Worm (Caenorhabditis elegans): ENCODE data around the gene E02H1.1.

E02H1.1 gene

DNA sequence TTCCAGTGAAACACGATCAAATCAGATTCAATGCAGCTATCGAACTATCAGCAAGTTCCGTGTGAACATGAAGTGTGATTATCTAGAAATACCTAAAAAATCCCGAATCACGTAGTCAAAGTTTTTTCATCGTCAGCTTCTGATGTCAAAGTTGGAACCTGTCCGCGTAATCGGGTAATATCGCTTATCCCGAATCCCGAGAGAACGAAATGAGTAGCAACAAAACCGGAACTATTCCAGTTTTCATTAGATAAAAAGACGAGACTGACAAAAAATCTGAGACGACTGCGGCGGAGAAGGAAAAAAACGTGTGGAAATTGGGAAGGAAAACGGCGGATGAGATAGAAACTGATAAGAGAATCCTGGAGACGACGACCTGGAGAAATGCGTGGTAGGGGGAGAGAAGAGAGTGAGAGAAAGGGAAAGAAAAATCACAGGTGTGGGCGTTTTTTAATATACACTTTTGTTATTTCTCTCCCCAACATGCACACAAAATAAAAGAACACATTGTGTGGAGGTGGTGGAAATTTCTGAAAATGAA, 29.1 kb upstream of the E02H1.1 start:
- no peak for TF ChIP-seq tlp-1 (tag; optimal IDR thresholded peaks at IDR 0.05)
- no peak for TF ChIP-seq xbp-1 (tag; optimal IDR thresholded peaks at IDR 0.05)
- no peak for TF ChIP-seq unc-62 (GFP tag; optimal IDR thresholded peaks at IDR 0.05)
- TF ChIP-seq ama-1 (optimal IDR thresholded peaks at IDR 0.05), result no peak
- TF ChIP-seq rnt-1 (tag; optimal IDR thresholded peaks at IDR 0.05), result peak; percentile 29
- TF ChIP-seq nhr-11 (tag; optimal IDR thresholded peaks at IDR 0.05), result no peak
- no peak for TF ChIP-seq efl-3 (GFP tag; optimal IDR thresholded peaks at IDR 0.05)
- TF ChIP-seq aly-2 (tag; optimal IDR thresholded peaks at IDR 0.05), result no peak
- peak; percentile 88 for TF ChIP-seq blmp-1 (tag; optimal IDR thresholded peaks at IDR 0.05)
- TF ChIP-seq nhr-237 (tag; optimal IDR thresholded peaks at IDR 0.05), result no peak
- TF ChIP-seq elt-3 (tag; optimal IDR thresholded peaks at IDR 0.05), result no peak
- TF ChIP-seq ceh-88 (GFP tag; IDR thresholded peaks at IDR 0.05), result no peak
- no peak for TF ChIP-seq jun-1 (tag; optimal IDR thresholded peaks at IDR 0.05)
- no peak for TF ChIP-seq snu-23 (GFP tag; optimal IDR thresholded peaks at IDR 0.05)
- no peak for TF ChIP-seq fkh-10 (GFP tag; optimal IDR thresholded peaks at IDR 0.05)
- no peak for TF ChIP-seq lin-14 (GFP tag; optimal IDR thresholded peaks at IDR 0.05)
- peak; percentile 11 for TF ChIP-seq skn-1 (tag; optimal IDR thresholded peaks at IDR 0.05)

ce11 chrII:9619402-9619862, 28.5 kb upstream of the E02H1.1 start:
- TF ChIP-seq snu-23 (GFP tag; optimal IDR thresholded peaks at IDR 0.05) (peak; percentile 79), Y116A8C.19 (tag; optimal IDR thresholded peaks at IDR 0.05; ENCODE audit: borderline replicate concordance) (no peak), mef-2 (tag; optimal IDR thresholded peaks at IDR 0.05) (no peak), ceh-8 (GFP tag; optimal IDR thresholded peaks at IDR 0.05) (no peak), ceh-82 (tag; optimal IDR thresholded peaks at IDR 0.05) (peak in 2 of 3 experiments; percentile 18 to 35), nhr-28 (tag; optimal IDR thresholded peaks at IDR 0.05) (no peak), pqm-1 (tag; optimal IDR thresholded peaks at IDR 0.05) (no peak), unc-98 (GFP tag; IDR thresholded peaks at IDR 0.05) (no peak), zip-4 (GFP tag; optimal IDR thresholded peaks at IDR 0.05) (no peak), pax-3 (tag; optimal IDR thresholded peaks at IDR 0.05) (no peak), fkh-8 (tag; optimal IDR thresholded peaks at IDR 0.05) (no peak), fos-1 (tag; optimal IDR thresholded peaks at IDR 0.05) (no peak), skn-1 (tag; optimal IDR thresholded peaks at IDR 0.05) (peak; percentile 32), nhr-47 (tag; optimal IDR thresholded peaks at IDR 0.05) (peak; percentile 17), aha-1 (tag; optimal IDR thresholded peaks at IDR 0.05) (no peak), ces-1 (GFP tag; optimal IDR thresholded peaks at IDR 0.05) (no peak), lin-14 (GFP tag; optimal IDR thresholded peaks at IDR 0.05) (peak; percentile 87), ceh-88 (GFP tag; IDR thresholded peaks at IDR 0.05) (no peak), snpc-4 (tag; optimal IDR thresholded peaks at IDR 0.05) (no peak), fkh-4 (tag; optimal IDR thresholded peaks at IDR 0.05; ENCODE audit: borderline replicate concordance) (no peak), elt-3 (tag; optimal IDR thresholded peaks at IDR 0.05) (peak in 5 of 6 experiments; percentile 23 to 79 (median 64)), nhr-20 (tag; optimal IDR thresholded peaks at IDR 0.05) (peak; percentile 72), unc-130 (tag; optimal IDR thresholded peaks at IDR 0.05) (peak; percentile 59), nhr-19 (GFP tag; conservative IDR thresholded peaks at IDR 0.05) (peak; percentile 61), egl-13 (tag; optimal IDR thresholded peaks at IDR 0.05) (no peak), dpl-1 (GFP tag; optimal IDR thresholded peaks at IDR 0.05) (peak in 1 of 3 experiments; percentile 17), egl-27 (tag; optimal IDR thresholded peaks at IDR 0.05) (peak; percentile 2 to 38), lin-15B (tag; optimal IDR thresholded peaks at IDR 0.05) (no peak), unc-62 (GFP tag; optimal IDR thresholded peaks at IDR 0.05) (no peak), lin-35 (GFP tag; optimal IDR thresholded peaks at IDR 0.05) (peak; percentile 4 to 64), F16B12.6 (tag; optimal IDR thresholded peaks at IDR 0.05) (no peak), nhr-90 (tag; optimal IDR thresholded peaks at IDR 0.05; ENCODE audit: poor library complexity) (peak; percentile 72), hlh-17 (GFP tag; optimal IDR thresholded peaks at IDR 0.05; ENCODE audit: borderline replicate concordance) (no peak), nhr-71 (tag; optimal IDR thresholded peaks at IDR 0.05) (peak; percentile 80), nhr-85 (tag) (peak; percentile 87), efl-1 (optimal IDR thresholded peaks at IDR 0.05) (peak; percentile 33 to 43), efl-1 (GFP tag; optimal IDR thresholded peaks at IDR 0.05 in 1 of 2) (no peak), ceh-63 (GFP tag; optimal IDR thresholded peaks at IDR 0.05) (no peak), tbx-2 (tag; optimal IDR thresholded peaks at IDR 0.05) (peak; percentile 0), ztf-4 (tag; optimal IDR thresholded peaks at IDR 0.05) (no peak)

Measured in whole organism, L1 larva.